Worm (Caenorhabditis elegans): ENCODE data around the gene gvd-1.

gvd-1 gene

DNA sequence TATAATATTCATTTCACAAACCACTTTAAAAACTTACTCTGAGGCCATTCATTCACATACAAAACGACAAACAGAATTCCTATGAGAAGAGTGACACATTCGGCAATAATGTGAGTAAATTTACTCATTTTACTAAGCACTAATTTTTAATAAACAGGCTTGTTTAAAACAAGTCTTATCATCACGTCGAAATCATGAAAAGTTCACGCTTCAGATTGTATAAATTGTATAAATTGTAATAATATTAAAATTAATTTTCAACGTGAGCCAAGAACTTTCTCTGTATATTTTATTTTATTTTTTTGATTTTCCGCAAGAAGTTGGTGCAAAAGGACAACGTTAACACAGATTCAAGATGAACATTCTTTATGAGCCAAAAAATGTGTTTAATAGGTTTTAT lies 38.9 kb downstream of the gvd-1 start, which contains the start of gene C24H12.6:
C24H12.6 (minus strand) TSS at position 101 of the 400 bp plus-strand sequence.
- no peak for TF ChIP-seq unc-55 (GFP tag; optimal IDR thresholded peaks at IDR 0.05)
- no peak for TF ChIP-seq Y22D7AL.16 (tag; optimal IDR thresholded peaks at IDR 0.05)
- TF ChIP-seq hlh-30 (tag; optimal IDR thresholded peaks at IDR 0.05; ENCODE audit: insufficient read depth) = no peak
- no peak for TF ChIP-seq unc-42 (tag; optimal IDR thresholded peaks at IDR 0.05)
- no peak for TF ChIP-seq rnt-1 (tag; optimal IDR thresholded peaks at IDR 0.05)
- TF ChIP-seq npax-4 (tag; optimal IDR thresholded peaks at IDR 0.05) = no peak
- TF ChIP-seq odd-2 (tag; optimal IDR thresholded peaks at IDR 0.05) = no peak
- no peak for TF ChIP-seq pros-1 (tag; optimal IDR thresholded peaks at IDR 0.05)
- no peak for TF ChIP-seq dve-1 (tag; optimal IDR thresholded peaks at IDR 0.05)
- no peak for TF ChIP-seq pqm-1 (tag; optimal IDR thresholded peaks at IDR 0.05)
- TF ChIP-seq fax-1 (tag; optimal IDR thresholded peaks at IDR 0.05) = no peak
- no peak for TF ChIP-seq elt-4 (tag; optimal IDR thresholded peaks at IDR 0.05)
- no peak for TF ChIP-seq ama-1 (optimal IDR thresholded peaks at IDR 0.05)
- no peak for TF ChIP-seq ceh-30 (tag; optimal IDR thresholded peaks at IDR 0.05)
- TF ChIP-seq zip-5 (tag; optimal IDR thresholded peaks at IDR 0.05) = no peak
- no peak for TF ChIP-seq dmd-4 (tag; optimal IDR thresholded peaks at IDR 0.05; ENCODE audit: borderline replicate concordance)
- no peak for TF ChIP-seq hlh-8 (tag; optimal IDR thresholded peaks at IDR 0.05)
- TF ChIP-seq ceh-45 (GFP tag; IDR thresholded peaks at IDR 0.05) = no peak
- no peak for TF ChIP-seq F13H6.1 (tag; optimal IDR thresholded peaks at IDR 0.05)
- no peak for TF ChIP-seq lim-6 (tag; optimal IDR thresholded peaks at IDR 0.05)

- peak; percentile 59 for TF ChIP-seq unc-42 (tag; optimal IDR thresholded peaks at IDR 0.05)
- no peak for TF ChIP-seq lim-6 (tag; optimal IDR thresholded peaks at IDR 0.05)
- TF ChIP-seq ceh-18 (tag; optimal IDR thresholded peaks at IDR 0.05) = peak; percentile 42
- TF ChIP-seq ceh-31 (tag; optimal IDR thresholded peaks at IDR 0.05) = peak; percentile 19
- TF ChIP-seq unc-55 (GFP tag; optimal IDR thresholded peaks at IDR 0.05) = peak; percentile 71
- peak; percentile 35 for TF ChIP-seq elt-2 (tag; optimal IDR thresholded peaks at IDR 0.05)
- peak; percentile 66 for TF ChIP-seq pax-1 (tag; optimal IDR thresholded peaks at IDR 0.05)
- no peak for TF ChIP-seq nhr-11 (tag; optimal IDR thresholded peaks at IDR 0.05)
- no peak for TF ChIP-seq rnt-1 (tag; optimal IDR thresholded peaks at IDR 0.05)
- peak; percentile 78 for TF ChIP-seq nfya-1 (tag; optimal IDR thresholded peaks at IDR 0.05)
- TF ChIP-seq ama-1 (optimal IDR thresholded peaks at IDR 0.05) = no peak
- TF ChIP-seq ceh-19 (GFP tag; optimal IDR thresholded peaks at IDR 0.05) = no peak
- TF ChIP-seq ztf-16 (tag; optimal IDR thresholded peaks at IDR 0.05) = peak; percentile 1
- peak; percentile 16 for TF ChIP-seq hlh-30 (tag; optimal IDR thresholded peaks at IDR 0.05; ENCODE audit: insufficient read depth)
- peak; percentile 91 for TF ChIP-seq ceh-30 (tag; optimal IDR thresholded peaks at IDR 0.05)
- peak; percentile 2 for TF ChIP-seq pros-1 (tag; optimal IDR thresholded peaks at IDR 0.05)
- peak; percentile 55 for TF ChIP-seq tbx-2 (tag; optimal IDR thresholded peaks at IDR 0.05)
Observed at ce11 chrII:410832-411231, 46.9 kb downstream of the gvd-1 start, which contains the start of the genes dnsn-1 and C24H12.4. Gene dnsn-1, minus strand, starts transcription at chrII:410932. Gene C24H12.4, plus strand, starts transcription at chrII:411222.
